Fruit fly (Drosophila melanogaster) whole organism, pupa: ENCODE measurements around the gene RtGEF.
A peak's percentile ranks its signal among the peaks of the same experiment; 100 is the strongest.

Experiments
- CG8159 ChIP-seq: fragments of 200-800 bp; sonication (Bioruptor generic); optimal IDR thresholded peaks from 3 replicates; lab custom pipeline; 2018; ENCODE audit warnings: missing biosample characterization, mild to moderate bottlenecking, missing genetic modification characterization, moderate library complexity
- CG9948 ChIP-seq: fragments of 200-800 bp; sonication (Bioruptor generic); optimal IDR thresholded peaks from 2 replicates; lab custom pipeline; 2018; ENCODE audit warnings: missing biosample characterization, mild to moderate bottlenecking, missing genetic modification characterization, moderate library complexity
- EcR ChIP-seq: fragments of 200-800 bp; sonication (Bioruptor generic); optimal IDR thresholded peaks from 3 replicates; lab custom pipeline; 2019; ENCODE audit warnings: missing biosample characterization, missing genetic modification characterization, mild to moderate bottlenecking, moderate library complexity, missing genetic modification reagents
- fd96Ca ChIP-seq: fragments of 200-800 bp; sonication (Bioruptor generic); IDR thresholded peaks from 3 replicates; pipeline ENCODE4 v1.3.6; 2022; ENCODE audit warnings: missing biosample characterization, missing genetic modification characterization

dm6 chr2L:20326317-20326716, 23.9 kb upstream of the RtGEF start:
- peak; percentile 96 for TF ChIP-seq fd96Ca (GFP tag; lab: Robert Waterston, UW)
- peak; percentile 24 for TF ChIP-seq EcR (GFP tag; lab: Kevin White, UChicago)
- TF ChIP-seq CG9948 (tag; lab: Kevin White, UChicago): peak; percentile 93
- peak; percentile 93 for TF ChIP-seq CG8159 (tag; lab: Kevin White, UChicago)
